Worm (Caenorhabditis elegans): ENCODE results near the gene ssp-34.

ssp-34 gene

ce11 chrIV:10718075-10718474, 20.3 kb downstream of the ssp-34 start:
- TF ChIP-seq blmp-1 (tag; optimal IDR thresholded peaks at IDR 0.05): peak; percentile 51
- no peak for TF ChIP-seq fkh-8 (tag; optimal IDR thresholded peaks at IDR 0.05)

ce11 chrIV:10716348-10716747, 22.1 kb downstream of the ssp-34 start, which contains the start of gene ncx-3:
Gene ncx-3 (plus strand): TSS chrIV:10716648.
- TF ChIP-seq ztf-4 (tag; optimal IDR thresholded peaks at IDR 0.05): no peak
- TF ChIP-seq nhr-90 (tag; optimal IDR thresholded peaks at IDR 0.05; ENCODE audit: poor library complexity): no peak
- TF ChIP-seq alr-1 (tag; optimal IDR thresholded peaks at IDR 0.05; ENCODE audit: borderline replicate concordance): no peak
- TF ChIP-seq tbx-2 (tag; optimal IDR thresholded peaks at IDR 0.05): no peak
- no peak for TF ChIP-seq elt-2 (tag; optimal IDR thresholded peaks at IDR 0.05)
- TF ChIP-seq nhr-19 (GFP tag; conservative IDR thresholded peaks at IDR 0.05): no peak
- no peak for TF ChIP-seq lin-14 (GFP tag; optimal IDR thresholded peaks at IDR 0.05)
- no peak for TF ChIP-seq nhr-76 (tag; optimal IDR thresholded peaks at IDR 0.05)
- no peak for TF ChIP-seq lin-39 (tag; optimal IDR thresholded peaks at IDR 0.05)
- TF ChIP-seq lin-35 (GFP tag; optimal IDR thresholded peaks at IDR 0.05): no peak
- TF ChIP-seq fos-1 (tag; optimal IDR thresholded peaks at IDR 0.05): no peak
- TF ChIP-seq vab-15 (tag; optimal IDR thresholded peaks at IDR 0.05): no peak
- TF ChIP-seq ceh-90 (tag; optimal IDR thresholded peaks at IDR 0.05): no peak
- TF ChIP-seq egl-13 (tag; optimal IDR thresholded peaks at IDR 0.05): no peak
- TF ChIP-seq mab-9 (GFP tag; IDR thresholded peaks at IDR 0.05): no peak
- TF ChIP-seq nhr-237 (tag; optimal IDR thresholded peaks at IDR 0.05): no peak
- TF ChIP-seq fkh-10 (GFP tag; optimal IDR thresholded peaks at IDR 0.05): no peak
- no peak for TF ChIP-seq jun-1 (tag; optimal IDR thresholded peaks at IDR 0.05)
- TF ChIP-seq C34B4.2 (tag; optimal IDR thresholded peaks at IDR 0.05): no peak
- no peak for TF ChIP-seq zag-1 (tag; optimal IDR thresholded peaks at IDR 0.05)

ce11 chrIV:10714594-10714993, 23.8 kb downstream of the ssp-34 start:
- no peak for TF ChIP-seq vab-15 (tag; optimal IDR thresholded peaks at IDR 0.05)
- TF ChIP-seq lsy-2 (tag; optimal IDR thresholded peaks at IDR 0.05): peak; percentile 15 to 33
- no peak for TF ChIP-seq elt-2 (tag; optimal IDR thresholded peaks at IDR 0.05)
- no peak for TF ChIP-seq nhr-76 (tag; optimal IDR thresholded peaks at IDR 0.05)
- peak in 1 of 2 experiments; percentile 46 for TF ChIP-seq lin-35 (GFP tag; optimal IDR thresholded peaks at IDR 0.05)
- TF ChIP-seq dpl-1 (GFP tag; optimal IDR thresholded peaks at IDR 0.05): peak; percentile 7 to 13 (median 12)
- peak; percentile 75 for TF ChIP-seq lin-14 (GFP tag; optimal IDR thresholded peaks at IDR 0.05)
- TF ChIP-seq fkh-8 (tag; optimal IDR thresholded peaks at IDR 0.05): peak; percentile 42
- no peak for TF ChIP-seq unc-62 (GFP tag; optimal IDR thresholded peaks at IDR 0.05)
- peak; percentile 10 for TF ChIP-seq nhr-47 (tag; optimal IDR thresholded peaks at IDR 0.05)
- TF ChIP-seq nhr-20 (tag; optimal IDR thresholded peaks at IDR 0.05): peak; percentile 58
- TF ChIP-seq swsn-7 (tag; optimal IDR thresholded peaks at IDR 0.05): peak; percentile 23
- peak; percentile 68 for TF ChIP-seq nhr-85 (tag)
- TF ChIP-seq sptf-1 (tag; optimal IDR thresholded peaks at IDR 0.05): no peak
- TF ChIP-seq hlh-4 (tag; optimal IDR thresholded peaks at IDR 0.05): no peak
- no peak for TF ChIP-seq lin-39 (tag; optimal IDR thresholded peaks at IDR 0.05)
- peak; percentile 60 for TF ChIP-seq snu-23 (GFP tag; optimal IDR thresholded peaks at IDR 0.05)
- TF ChIP-seq nhr-90 (tag; optimal IDR thresholded peaks at IDR 0.05; ENCODE audit: poor library complexity): peak; percentile 22
- TF ChIP-seq efl-1 (optimal IDR thresholded peaks at IDR 0.05): peak; percentile 23 to 29
- TF ChIP-seq efl-1 (GFP tag; optimal IDR thresholded peaks at IDR 0.05 in 1 of 2): peak; percentile 0 to 89
- peak; percentile 45 for TF ChIP-seq nhr-71 (tag; optimal IDR thresholded peaks at IDR 0.05)
- TF ChIP-seq zip-4 (GFP tag; optimal IDR thresholded peaks at IDR 0.05): no peak
- TF ChIP-seq xbp-1 (tag; optimal IDR thresholded peaks at IDR 0.05): peak; percentile 20
- no peak for TF ChIP-seq lir-3 (tag; optimal IDR thresholded peaks at IDR 0.05; ENCODE audit: poor library complexity)
- TF ChIP-seq unc-86 (tag; optimal IDR thresholded peaks at IDR 0.05): no peak
- TF ChIP-seq blmp-1 (tag; optimal IDR thresholded peaks at IDR 0.05): peak; percentile 57
- TF ChIP-seq mep-1 (tag; optimal IDR thresholded peaks at IDR 0.05): peak; percentile 59
- TF ChIP-seq nhr-77 (tag; optimal IDR thresholded peaks at IDR 0.05): peak; percentile 28
